Worm (Caenorhabditis elegans) whole organism, young adult: ENCODE data around the gene gst-8.

Experiments used
- B0336.3 ChIP-seq: fragments of 200-800 bp; sonication (Bioruptor generic); IDR thresholded peaks from 2 replicates; pipeline ENCODE4 v1.3.6; 2022; ENCODE audit warnings: missing genetic modification characterization, missing compliant biosample characterization
- F22D6.2 ChIP-seq: sonication (generic microtip); optimal IDR thresholded peaks from 2 replicates; lab custom pipeline; 2016; ENCODE audit warnings: mild to moderate bottlenecking, missing genetic modification characterization, missing compliant biosample characterization
- F57C9.4 ChIP-seq: sonication (generic microtip); optimal IDR thresholded peaks from 2 replicates; lab custom pipeline; 2017; ENCODE audit warnings: mild to moderate bottlenecking, missing genetic modification characterization, missing compliant biosample characterization
- Y53G8AR.9 ChIP-seq: fragments of 200-800 bp; sonication (Bioruptor generic); conservative IDR thresholded peaks from 2 replicates; pipeline ENCODE4 v1.3.6; 2022; ENCODE audit warnings: missing genetic modification reagents, missing genetic modification characterization, missing compliant biosample characterization
- ama-1 ChIP-seq, 3 experiments: fragments of 150-350 bp in 1 of 3; sonication (generic microtip) in 2 of 3; optimal IDR thresholded peaks; 2 replicates each; lab custom pipeline; 2014 to 2018; ENCODE audit warnings: missing biosample characterization in 2 of 3, missing genetic modification characterization in 2 of 3, missing genetic modification reagents in 2 of 3
- atf-7 ChIP-seq: sonication (generic microtip); optimal IDR thresholded peaks from 2 replicates; lab custom pipeline; 2017; ENCODE audit warnings: mild to moderate bottlenecking, missing genetic modification characterization, missing compliant biosample characterization
- athp-1 ChIP-seq: sonication (generic microtip); optimal IDR thresholded peaks from 2 replicates; lab custom pipeline; 2017; ENCODE audit warnings: mild to moderate bottlenecking, missing genetic modification characterization, missing compliant biosample characterization
- cebp-1 ChIP-seq, 2 experiments: fragments of 200-800 bp in 1 of 2; sonication (Bioruptor generic) in 1 of 2; sonication (generic microtip) in 1 of 2; IDR thresholded peaks in 1 of 2; optimal IDR thresholded peaks in 1 of 2; 2 replicates each; pipeline versions ENCODE4 v1.3.6 to Lab custom; 2017 to 2022; ENCODE audit warnings: missing compliant biosample characterization in 2 of 2, missing genetic modification characterization in 2 of 2, mild to moderate bottlenecking in 1 of 2, missing genetic modification reagents in 1 of 2, moderate library complexity in 1 of 2
- cebp-2 ChIP-seq: fragments of 200-800 bp; sonication (Bioruptor generic); IDR thresholded peaks from 2 replicates; pipeline ENCODE4 v1.3.6; 2022; ENCODE audit warnings: missing genetic modification characterization, missing compliant biosample characterization
- chd-7 ChIP-seq: sonication (generic microtip); optimal IDR thresholded peaks from 2 replicates; lab custom pipeline; 2016; ENCODE audit warnings: mild to moderate bottlenecking, missing genetic modification characterization, moderate library complexity, missing compliant biosample characterization
- dpl-1 ChIP-seq: fragments of 150-350 bp; optimal IDR thresholded peaks from 2 replicates; lab custom pipeline; 2014; ENCODE audit warnings: missing biosample characterization, missing genetic modification reagents, missing genetic modification characterization
- egrh-3 ChIP-seq: fragments of 200-800 bp; sonication (Bioruptor generic); IDR thresholded peaks from 2 replicates; pipeline ENCODE4 v1.3.6; 2022; ENCODE audit warnings: missing genetic modification reagents, missing genetic modification characterization, missing compliant biosample characterization
- ekl-4 ChIP-seq: fragments of 200-800 bp; sonication (Bioruptor generic); IDR thresholded peaks from 2 replicates; pipeline ENCODE4 v1.3.6; 2022; ENCODE audit warnings: missing genetic modification reagents, missing genetic modification characterization, missing compliant biosample characterization
- fkh-3 ChIP-seq: sonication (generic microtip); optimal IDR thresholded peaks from 2 replicates; lab custom pipeline; 2016; ENCODE audit warnings: mild to moderate bottlenecking, missing genetic modification characterization, missing compliant biosample characterization
- hmg-1.2 ChIP-seq: fragments of 200-800 bp; sonication (Bioruptor generic); IDR thresholded peaks from 2 replicates; pipeline ENCODE4 v1.3.6; 2022; ENCODE audit warnings: missing genetic modification reagents, missing genetic modification characterization, missing compliant biosample characterization
- hrde-1 ChIP-seq: sonication (generic microtip); optimal IDR thresholded peaks from 2 replicates; lab custom pipeline; 2016; ENCODE audit warnings: missing genetic modification characterization, mild to moderate bottlenecking, missing compliant biosample characterization, moderate library complexity, missing genotype, missing genetic modification reagents, borderline replicate concordance
- hsf-1 ChIP-seq: fragments of 200-800 bp; sonication (Bioruptor generic); IDR thresholded peaks from 2 replicates; pipeline ENCODE4 v1.3.6; 2022; ENCODE audit warnings: missing genetic modification reagents, missing genetic modification characterization, missing compliant biosample characterization
- let-607 ChIP-seq, 2 experiments: fragments of 200-800 bp in 1 of 2; sonication (Bioruptor generic) in 1 of 2; sonication (generic microtip) in 1 of 2; optimal IDR thresholded peaks; 2 replicates each; lab custom pipeline; 2016 to 2018; ENCODE audit warnings: mild to moderate bottlenecking in 2 of 2, missing compliant biosample characterization in 2 of 2, missing genetic modification characterization in 2 of 2, moderate library complexity in 2 of 2, missing genotype in 1 of 2
- lin-26 ChIP-seq: fragments of 200-800 bp; sonication (Bioruptor generic); IDR thresholded peaks from 2 replicates; pipeline ENCODE4 v1.3.6; 2022; ENCODE audit warnings: missing genetic modification reagents, missing genetic modification characterization, missing compliant biosample characterization
- lir-1 ChIP-seq: fragments of 200-800 bp; sonication (Bioruptor generic); conservative IDR thresholded peaks from 2 replicates; pipeline ENCODE4 v1.3.6; 2022; ENCODE audit warnings: missing genetic modification reagents, missing genetic modification characterization, missing compliant biosample characterization
- lsy-27 ChIP-seq: sonication (generic microtip); optimal IDR thresholded peaks from 2 replicates; lab custom pipeline; 2017; ENCODE audit warnings: missing genetic modification characterization, mild to moderate bottlenecking, missing compliant biosample characterization, antibody characterized with exemption, missing genotype, borderline replicate concordance; ENCODE audit not compliant: insufficient read depth
- madf-3 ChIP-seq: fragments of 200-800 bp; sonication (Bioruptor generic); IDR thresholded peaks from 2 replicates; pipeline ENCODE4 v1.3.6; 2022; ENCODE audit warnings: missing genetic modification reagents, missing genetic modification characterization, missing compliant biosample characterization
- madf-6 ChIP-seq: fragments of 200-800 bp; sonication (Bioruptor generic); IDR thresholded peaks from 2 replicates; pipeline ENCODE4 v1.3.6; 2022; ENCODE audit warnings: missing genetic modification reagents, missing genetic modification characterization, missing compliant biosample characterization
- mcd-1 ChIP-seq: fragments of 200-800 bp; sonication (Bioruptor generic); IDR thresholded peaks from 2 replicates; pipeline ENCODE4 v1.3.6; 2022; ENCODE audit warnings: missing genetic modification reagents, missing genetic modification characterization, missing compliant biosample characterization
- nfya-1 ChIP-seq: sonication (generic microtip); optimal IDR thresholded peaks from 2 replicates; lab custom pipeline; 2017; ENCODE audit warnings: antibody characterized with exemption, missing compliant biosample characterization, missing genetic modification characterization, borderline replicate concordance; ENCODE audit not compliant: insufficient read depth
- nfyb-1 ChIP-seq: fragments of 200-800 bp; sonication (Bioruptor generic); IDR thresholded peaks from 2 replicates; pipeline ENCODE4 v1.3.6; 2022; ENCODE audit warnings: missing genetic modification reagents, missing genetic modification characterization, missing compliant biosample characterization
- nhr-90 ChIP-seq: sonication (generic microtip); optimal IDR thresholded peaks from 2 replicates; lab custom pipeline; 2016; ENCODE audit warnings: missing genotype, mild to moderate bottlenecking, missing genetic modification characterization, missing compliant biosample characterization
- pbrm-1 ChIP-seq: fragments of 200-800 bp; sonication (Bioruptor generic); IDR thresholded peaks from 2 replicates; pipeline ENCODE4 v1.3.6; 2022; ENCODE audit warnings: missing genetic modification reagents, missing genetic modification characterization, missing compliant biosample characterization
- repo-1 ChIP-seq: sonication (generic microtip); optimal IDR thresholded peaks from 2 replicates; lab custom pipeline; 2017; ENCODE audit warnings: mild to moderate bottlenecking, missing genetic modification characterization, missing compliant biosample characterization
- sea-2 ChIP-seq: fragments of 200-800 bp; sonication (Bioruptor generic); IDR thresholded peaks from 2 replicates; pipeline ENCODE4 v1.3.6; 2022; ENCODE audit warnings: missing genetic modification characterization, missing compliant biosample characterization
- tlf-1 ChIP-seq: fragments of 200-800 bp; sonication (Bioruptor generic); optimal IDR thresholded peaks from 2 replicates; lab custom pipeline; 2018; ENCODE audit warnings: mild to moderate bottlenecking, missing genetic modification characterization, missing compliant biosample characterization
- unc-62 ChIP-seq: fragments of 150-350 bp; optimal IDR thresholded peaks from 2 replicates; lab custom pipeline; 2014; ENCODE audit warnings: missing biosample characterization, missing genetic modification reagents, missing genetic modification characterization
- zfh-2 ChIP-seq: fragments of 200-800 bp; sonication (Bioruptor generic); conservative IDR thresholded peaks from 2 replicates; pipeline ENCODE4 v1.3.6; 2022; ENCODE audit warnings: missing genetic modification reagents, missing genetic modification characterization, missing compliant biosample characterization
- ztf-18 ChIP-seq: sonication (generic microtip); optimal IDR thresholded peaks from 2 replicates; lab custom pipeline; 2016; ENCODE audit warnings: missing genotype, mild to moderate bottlenecking, missing genetic modification characterization, missing compliant biosample characterization
- ztf-26 ChIP-seq: sonication (generic microtip); optimal IDR thresholded peaks from 2 replicates; lab custom pipeline; 2017; ENCODE audit warnings: missing genetic modification characterization, missing compliant biosample characterization
- ztf-28 ChIP-seq: fragments of 200-800 bp; sonication (Bioruptor generic); IDR thresholded peaks from 2 replicates; pipeline ENCODE4 v1.3.6; 2022; ENCODE audit warnings: missing genetic modification reagents, missing genetic modification characterization, missing compliant biosample characterization

The gst-8 gene

ce11 chrII:4857873-4858364 lies 25.6 kb upstream of the gst-8 start, which contains the start of gene F11G11.5:
TSS of gene F11G11.5 (plus strand) at chrII:4857923.
- TF ChIP-seq chd-7 (tag; lab: Kevin White, UChicago) = no peak
- TF ChIP-seq zfh-2 (GFP tag; lab: Robert Waterston, UW) = peak; percentile 86
- no peak for TF ChIP-seq lir-1 (GFP tag; lab: Robert Waterston, UW)
- TF ChIP-seq cebp-1 (GFP tag; IDR thresholded peaks at IDR 0.05; lab: Robert Waterston, UW) = no peak
- peak; percentile 24 for TF ChIP-seq cebp-1 (tag; optimal IDR thresholded peaks at IDR 0.05; lab: Kevin White, UChicago)
- 0 out of 2 replicates have a peak, but pooled peaks have one; percentile 16 for TF ChIP-seq ztf-28 (GFP tag; lab: Robert Waterston, UW)
- TF ChIP-seq madf-6 = 0 out of 2 replicates have a peak, but pooled peaks have one; percentile 22
- peak; percentile 40 for TF ChIP-seq fkh-3 (tag; lab: Kevin White, UChicago)
- TF ChIP-seq let-607 (tag; optimal IDR thresholded peaks at IDR 0.05; lab: Kevin White, UChicago) = peak in 1 of 2 experiments; percentile 21
- peak; percentile 26; the same call in 1 of the 2 replicates for TF ChIP-seq egrh-3 (GFP tag; lab: Robert Waterston, UW)
- peak; percentile 48 for TF ChIP-seq athp-1 (tag; lab: Kevin White, UChicago)
- no peak for TF ChIP-seq F22D6.2 (tag; lab: Kevin White, UChicago)
- TF ChIP-seq ekl-4 = peak; percentile 35; the same call in 1 of the 2 replicates
- peak; percentile 75; the same call in 1 of the 2 replicates for TF ChIP-seq nfyb-1
- no peak for TF ChIP-seq F57C9.4
- TF ChIP-seq ama-1 (optimal IDR thresholded peaks at IDR 0.05; lab: Kevin White, UChicago) = peak; percentile 7
- no peak for TF ChIP-seq ama-1 (GFP tag; optimal IDR thresholded peaks at IDR 0.05; lab: Kevin White, UChicago)
- 0 out of 2 replicates have a peak, but pooled peaks have one; percentile 13 for TF ChIP-seq hmg-1.2 (GFP tag; lab: Robert Waterston, UW)
- TF ChIP-seq madf-3 (GFP tag; lab: Robert Waterston, UW) = 0 out of 2 replicates have a peak, but pooled peaks have one; percentile 3
- no peak for TF ChIP-seq hsf-1 (GFP tag; lab: Robert Waterston, UW)
- no peak for TF ChIP-seq dpl-1
- no peak for TF ChIP-seq pbrm-1 (GFP tag; lab: Robert Waterston, UW)
- TF ChIP-seq repo-1 (tag; lab: Kevin White, UChicago) = peak; percentile 32
- TF ChIP-seq atf-7 (tag; lab: Kevin White, UChicago) = peak; percentile 8
- TF ChIP-seq B0336.3 (GFP tag; lab: Robert Waterston, UW) = peak; percentile 59; the same call in 1 of the 2 replicates
- TF ChIP-seq nhr-90 = peak; percentile 19
- peak; percentile 16 for TF ChIP-seq tlf-1
- peak; percentile 41; the same call in 1 of the 2 replicates for TF ChIP-seq mcd-1 (GFP tag; lab: Robert Waterston, UW)
- 0 out of 2 replicates have a peak, but pooled peaks have one; percentile 47 for TF ChIP-seq cebp-2 (GFP tag; lab: Robert Waterston, UW)
- no peak for TF ChIP-seq nfya-1 (tag; lab: Kevin White, UChicago)

- TF ChIP-seq Y53G8AR.9 (GFP tag; lab: Robert Waterston, UW) (0 out of 2 replicates have a peak, but pooled peaks have one; percentile 14), egrh-3 (GFP tag; lab: Robert Waterston, UW) (no peak), sea-2 (no peak), ztf-26 (tag; lab: Kevin White, UChicago) (no peak), lsy-27 (tag; lab: Kevin White, UChicago) (no peak), unc-62 (GFP tag; lab: Kevin White, UChicago) (no peak), cebp-1 (GFP tag; IDR thresholded peaks at IDR 0.05; lab: Robert Waterston, UW) (no peak), cebp-1 (tag; optimal IDR thresholded peaks at IDR 0.05; lab: Kevin White, UChicago) (peak; percentile 52), ztf-18 (tag; lab: Kevin White, UChicago) (peak; percentile 20), hrde-1 (tag; lab: Kevin White, UChicago) (no peak), lin-26 (GFP tag; lab: Robert Waterston, UW) (no peak)
These were observed 24.6 kb upstream of the gst-8 start for ce11 chrII:4858906-4859411.
